Worm (Caenorhabditis elegans) whole organism, L2 larva: ENCODE measurements around the gene K08H2.5.
A peak's percentile ranks its signal among the peaks of the same experiment; 100 is the strongest.

Source experiments
- C34F6.9 ChIP-seq: fragments of 150-350 bp; optimal IDR thresholded peaks from 2 replicates; lab custom pipeline; 2014; ENCODE audit warnings: missing biosample characterization, missing genetic modification characterization
- F13H6.1 ChIP-seq: sonication (generic microtip); optimal IDR thresholded peaks from 2 replicates; lab custom pipeline; 2016; ENCODE audit warnings: missing genetic modification characterization, missing compliant biosample characterization
- Y55F3AM.14 ChIP-seq: fragments of 200-800 bp; sonication (Bioruptor generic); optimal IDR thresholded peaks from 2 replicates; lab custom pipeline; 2018; ENCODE audit warnings: mild to moderate bottlenecking, missing genetic modification characterization, missing compliant biosample characterization
- alr-1 ChIP-seq: fragments of 150-350 bp; optimal IDR thresholded peaks from 2 replicates; lab custom pipeline; 2014; ENCODE audit warnings: missing biosample characterization, missing genetic modification characterization
- aly-2 ChIP-seq: fragments of 150-350 bp; optimal IDR thresholded peaks from 2 replicates; lab custom pipeline; 2014; ENCODE audit warnings: missing biosample characterization, missing genetic modification characterization
- ama-1 ChIP-seq: fragments of 150-350 bp; optimal IDR thresholded peaks from 2 replicates; lab custom pipeline; 2018; ENCODE audit warnings: inconsistent platforms
- blmp-1 ChIP-seq: sonication (generic microtip); optimal IDR thresholded peaks from 2 replicates; lab custom pipeline; 2017; ENCODE audit warnings: missing genetic modification characterization, mild to moderate bottlenecking, missing compliant biosample characterization, antibody characterized with exemption, moderate library complexity; ENCODE audit not compliant: insufficient read depth
- ceh-16 ChIP-seq: fragments of 150-350 bp; optimal IDR thresholded peaks from 2 replicates; lab custom pipeline; 2014; ENCODE audit warnings: missing biosample characterization, missing genetic modification characterization
- ceh-82 ChIP-seq: fragments of 150-350 bp; optimal IDR thresholded peaks from 2 replicates; lab custom pipeline; 2014; ENCODE audit warnings: missing biosample characterization, missing genetic modification characterization
- crh-2 ChIP-seq: sonication (generic microtip); optimal IDR thresholded peaks from 2 replicates; lab custom pipeline; 2017; ENCODE audit warnings: missing biosample characterization, missing genetic modification characterization
- dmd-4 ChIP-seq: sonication (generic microtip); optimal IDR thresholded peaks from 2 replicates; lab custom pipeline; 2017; ENCODE audit warnings: missing biosample characterization, missing genetic modification characterization
- egl-27 ChIP-seq: sonication (generic microtip); optimal IDR thresholded peaks from 3 replicates; lab custom pipeline; 2017; ENCODE audit warnings: missing biosample characterization, missing genetic modification reagents, missing genetic modification characterization
- elt-1 ChIP-seq: fragments of 150-350 bp; optimal IDR thresholded peaks from 2 replicates; lab custom pipeline; 2014; ENCODE audit warnings: missing biosample characterization, missing genetic modification characterization
- elt-3 ChIP-seq: sonication (generic microtip); optimal IDR thresholded peaks from 2 replicates; lab custom pipeline; 2017; ENCODE audit warnings: missing biosample characterization, missing genetic modification characterization
- fos-1 ChIP-seq: fragments of 150-350 bp; optimal IDR thresholded peaks from 2 replicates; lab custom pipeline; 2014; ENCODE audit warnings: missing biosample characterization, missing genetic modification characterization
- gmeb-1 ChIP-seq: fragments of 150-350 bp; optimal IDR thresholded peaks from 2 replicates; lab custom pipeline; 2014; ENCODE audit warnings: missing biosample characterization, missing genetic modification characterization
- lin-13 ChIP-seq: fragments of 150-350 bp; optimal IDR thresholded peaks from 2 replicates; lab custom pipeline; 2014; ENCODE audit warnings: missing biosample characterization, missing genetic modification reagents, missing genetic modification characterization
- lin-39 ChIP-seq: fragments of 150-350 bp; optimal IDR thresholded peaks from 2 replicates; lab custom pipeline; 2014; ENCODE audit warnings: missing biosample characterization, missing genetic modification reagents, missing genetic modification characterization
- lsy-2 ChIP-seq, 2 experiments: fragments of 150-350 bp in 1 of 2; sonication (generic microtip) in 1 of 2; optimal IDR thresholded peaks; 2 replicates each; lab custom pipeline; 2014 to 2017; ENCODE audit warnings: missing biosample characterization in 2 of 2, missing genetic modification characterization in 2 of 2
- mab-5 ChIP-seq: fragments of 150-350 bp; optimal IDR thresholded peaks from 2 replicates; lab custom pipeline; 2014; ENCODE audit warnings: missing biosample characterization, missing genetic modification characterization
- mbf-1 ChIP-seq: sonication (generic microtip); optimal IDR thresholded peaks from 2 replicates; lab custom pipeline; 2017; ENCODE audit warnings: missing biosample characterization, missing genetic modification characterization
- nhr-10 ChIP-seq: sonication (generic microtip); optimal IDR thresholded peaks from 2 replicates; lab custom pipeline; 2017; ENCODE audit warnings: missing biosample characterization, missing genetic modification characterization
- nhr-11 ChIP-seq: fragments of 150-350 bp; optimal IDR thresholded peaks from 2 replicates; lab custom pipeline; 2014; ENCODE audit warnings: missing biosample characterization, missing genetic modification characterization
- nhr-12 ChIP-seq: fragments of 150-350 bp; optimal IDR thresholded peaks from 2 replicates; lab custom pipeline; 2014; ENCODE audit warnings: missing biosample characterization, missing genetic modification characterization
- nhr-129 ChIP-seq: fragments of 150-350 bp; optimal IDR thresholded peaks from 2 replicates; lab custom pipeline; 2014; ENCODE audit warnings: missing biosample characterization, missing genetic modification characterization
- nhr-21 ChIP-seq: fragments of 150-350 bp; optimal IDR thresholded peaks from 2 replicates; lab custom pipeline; 2014; ENCODE audit warnings: missing biosample characterization, missing genetic modification characterization
- nhr-23 ChIP-seq: fragments of 150-350 bp; optimal IDR thresholded peaks from 2 replicates; lab custom pipeline; 2014; ENCODE audit warnings: missing biosample characterization, missing genetic modification reagents, missing genetic modification characterization
- nhr-237 ChIP-seq: fragments of 150-350 bp; optimal IDR thresholded peaks from 2 replicates; lab custom pipeline; 2014; ENCODE audit warnings: missing biosample characterization, missing genetic modification characterization
- nhr-25 ChIP-seq: fragments of 150-350 bp; sonication (generic microtip); optimal IDR thresholded peaks from 3 replicates; lab custom pipeline; 2014; ENCODE audit warnings: missing biosample characterization, missing genetic modification characterization
- nhr-6 ChIP-seq: fragments of 150-350 bp; optimal IDR thresholded peaks from 2 replicates; lab custom pipeline; 2014; ENCODE audit warnings: missing biosample characterization, missing genetic modification characterization
- peb-1 ChIP-seq: fragments of 150-350 bp; optimal IDR thresholded peaks from 2 replicates; lab custom pipeline; 2014; ENCODE audit warnings: missing biosample characterization, missing genetic modification characterization
- sem-4 ChIP-seq: fragments of 150-350 bp; optimal IDR thresholded peaks from 2 replicates; lab custom pipeline; 2014; ENCODE audit warnings: missing biosample characterization, missing genetic modification reagents, missing genetic modification characterization
- skn-1 ChIP-seq: sonication (generic microtip); optimal IDR thresholded peaks from 2 replicates; lab custom pipeline; 2017; ENCODE audit warnings: missing biosample characterization, missing genetic modification characterization
- sma-3 ChIP-seq: sonication (generic microtip); optimal IDR thresholded peaks from 2 replicates; lab custom pipeline; 2016; ENCODE audit warnings: missing genetic modification reagents, missing genetic modification characterization, missing compliant biosample characterization
- sma-9 ChIP-seq, 2 experiments: fragments of 150-350 bp in 1 of 2; sonication (generic microtip) in 1 of 2; optimal IDR thresholded peaks; 2 replicates each; lab custom pipeline; 2014 to 2016; ENCODE audit warnings: missing genetic modification characterization in 2 of 2, mild to moderate bottlenecking in 1 of 2, missing biosample characterization in 1 of 2, missing compliant biosample characterization in 1 of 2, missing genetic modification reagents in 1 of 2, moderate library complexity in 1 of 2
- snpc-4 ChIP-seq: fragments of 150-350 bp; optimal IDR thresholded peaks from 2 replicates; lab custom pipeline; 2014; ENCODE audit warnings: missing biosample characterization, missing genetic modification characterization
- unc-39 ChIP-seq: fragments of 150-350 bp; optimal IDR thresholded peaks from 2 replicates; lab custom pipeline; 2014; ENCODE audit warnings: missing biosample characterization, missing genetic modification characterization
- unc-55 ChIP-seq: fragments of 150-350 bp; sonication (generic microtip); optimal IDR thresholded peaks from 3 replicates; lab custom pipeline; 2014; ENCODE audit warnings: missing biosample characterization, missing genetic modification reagents, missing genetic modification characterization
- unc-62 ChIP-seq: fragments of 150-350 bp; optimal IDR thresholded peaks from 2 replicates; lab custom pipeline; 2014; ENCODE audit warnings: missing biosample characterization, missing genetic modification reagents, missing genetic modification characterization
- zag-1 ChIP-seq: fragments of 150-350 bp; optimal IDR thresholded peaks from 2 replicates; lab custom pipeline; 2014; ENCODE audit warnings: missing biosample characterization, missing genetic modification characterization
- ztf-1 ChIP-seq: fragments of 200-800 bp; sonication (Bioruptor generic); conservative IDR thresholded peaks from 2 replicates; pipeline ENCODE4 v1.3.6; 2022; ENCODE audit warnings: missing genetic modification characterization, missing compliant biosample characterization
- ztf-11 ChIP-seq: sonication (generic microtip); optimal IDR thresholded peaks from 2 replicates; lab custom pipeline; 2017; ENCODE audit warnings: missing biosample characterization, missing genetic modification characterization
- ztf-4 ChIP-seq: fragments of 150-350 bp; optimal IDR thresholded peaks from 2 replicates; lab custom pipeline; 2014; ENCODE audit warnings: missing biosample characterization, missing genetic modification characterization

Gene K08H2.5

ce11 chrX:13283462-13283861 lies 41.3 kb upstream of the K08H2.5 start:
- TF ChIP-seq unc-55 (GFP tag; lab: Kevin White, UChicago) = no peak
- TF ChIP-seq sem-4 (tag; lab: Kevin White, UChicago) = no peak
- TF ChIP-seq ztf-4 (tag; lab: Kevin White, UChicago) = no peak
- TF ChIP-seq peb-1 = no peak
- no peak for TF ChIP-seq nhr-6 (tag; lab: Kevin White, UChicago)
- no peak for TF ChIP-seq zag-1 (tag; lab: Kevin White, UChicago)
- TF ChIP-seq dmd-4 (tag; lab: Kevin White, UChicago) = no peak
- TF ChIP-seq sma-3 (GFP tag; lab: Kevin White, UChicago) = no peak
- no peak for TF ChIP-seq ceh-16
- no peak for TF ChIP-seq mbf-1 (tag; lab: Kevin White, UChicago)
- TF ChIP-seq elt-3 (tag; lab: Kevin White, UChicago) = no peak
- no peak for TF ChIP-seq nhr-12 (tag; lab: Kevin White, UChicago)
- no peak for TF ChIP-seq mab-5
- TF ChIP-seq gmeb-1 (tag; lab: Kevin White, UChicago) = no peak
- TF ChIP-seq Y55F3AM.14 (GFP tag; lab: Kevin White, UChicago) = no peak
- no peak for TF ChIP-seq nhr-129
- TF ChIP-seq blmp-1 = no peak
- TF ChIP-seq nhr-23 = no peak
- TF ChIP-seq ztf-11 (tag; lab: Kevin White, UChicago) = no peak
- TF ChIP-seq nhr-21 = peak; percentile 1
- no peak for TF ChIP-seq C34F6.9
- peak; percentile 19 for TF ChIP-seq sma-9 (GFP tag; optimal IDR thresholded peaks at IDR 0.05; lab: Kevin White, UChicago)
- TF ChIP-seq sma-9 (tag; optimal IDR thresholded peaks at IDR 0.05; lab: Kevin White, UChicago) = no peak
- TF ChIP-seq skn-1 = no peak
- no peak for TF ChIP-seq snpc-4 (tag; lab: Kevin White, UChicago)
- TF ChIP-seq alr-1 (tag; lab: Kevin White, UChicago) = no peak
- TF ChIP-seq crh-2 (tag; lab: Kevin White, UChicago) = peak; percentile 7
- no peak for TF ChIP-seq lsy-2 (tag; optimal IDR thresholded peaks at IDR 0.05; lab: Kevin White, UChicago)
- TF ChIP-seq, all 48 proteins: peak for 3

DNA sequence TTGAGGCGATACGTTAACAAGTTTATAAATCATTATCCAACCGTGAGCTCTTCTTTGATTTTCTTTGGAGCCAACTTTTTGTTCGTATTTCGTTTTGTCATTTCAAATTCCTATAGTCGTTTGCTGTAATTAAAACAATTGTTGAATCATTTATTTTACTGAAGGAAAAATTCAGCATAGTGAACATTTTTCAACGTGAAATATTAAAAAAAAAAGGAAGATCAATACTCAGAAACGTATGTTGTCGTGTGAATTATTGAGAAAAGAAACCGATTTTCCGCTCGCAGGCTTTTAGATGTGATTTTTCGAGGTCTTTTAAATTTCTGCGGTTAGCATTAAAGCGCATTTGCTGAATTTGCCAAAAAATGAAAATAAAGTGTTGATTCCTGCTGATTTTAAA lies 36.7 kb upstream of the K08H2.5 start, which contains the start of gene phf-33:
Gene phf-33, minus strand, starts transcription at position 101 of the 400 bp plus-strand sequence.
- no peak for TF ChIP-seq nhr-237 (tag; lab: Kevin White, UChicago)
- no peak for TF ChIP-seq nhr-6 (tag; lab: Kevin White, UChicago)
- no peak for TF ChIP-seq mbf-1 (tag; lab: Kevin White, UChicago)
- TF ChIP-seq F13H6.1 = no peak
- no peak for TF ChIP-seq nhr-129
- TF ChIP-seq snpc-4 (tag; lab: Kevin White, UChicago) = no peak
- TF ChIP-seq ztf-1 (GFP tag; lab: Robert Waterston, UW) = no peak
- TF ChIP-seq ceh-82 (tag; lab: Kevin White, UChicago) = no peak
- TF ChIP-seq crh-2 (tag; lab: Kevin White, UChicago) = no peak
- TF ChIP-seq ama-1 (lab: Kevin White, UChicago) = no peak
- no peak for TF ChIP-seq nhr-11
- no peak for TF ChIP-seq egl-27
- no peak for TF ChIP-seq unc-62 (GFP tag; lab: Kevin White, UChicago)
- TF ChIP-seq lin-13 = no peak
- no peak for TF ChIP-seq unc-39 (tag; lab: Kevin White, UChicago)
- TF ChIP-seq elt-1 (tag; lab: Kevin White, UChicago) = no peak
- TF ChIP-seq aly-2 (tag; lab: Kevin White, UChicago) = no peak
- TF ChIP-seq nhr-10 (tag; lab: Kevin White, UChicago) = no peak

DNA sequence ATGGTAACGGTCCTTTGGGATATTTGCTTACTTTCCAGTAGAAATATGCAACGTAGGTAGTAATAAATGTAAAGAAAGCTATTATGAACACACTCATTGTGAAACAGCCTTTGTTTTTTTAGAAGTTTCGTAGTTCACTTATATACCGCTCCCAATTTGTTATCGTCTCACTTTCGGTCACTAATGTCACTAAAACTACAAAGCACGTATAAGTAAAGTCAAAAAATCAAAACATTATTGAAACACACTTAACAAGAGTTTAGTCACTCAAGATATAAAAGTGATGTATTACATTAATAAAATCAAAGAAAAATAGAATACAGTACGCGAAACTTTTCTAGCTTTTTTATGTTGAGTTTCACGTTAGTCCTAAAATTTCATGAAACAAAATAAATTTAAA lies 32.0 kb upstream of the K08H2.5 start, which contains the start of gene cyp-14A3:
Gene cyp-14A3, minus strand, starts transcription at position 101 of the 400 bp plus-strand sequence.
- TF ChIP-seq nhr-25 (tag; lab: Kevin White, UChicago) (no peak), sma-9 (GFP tag; optimal IDR thresholded peaks at IDR 0.05; lab: Kevin White, UChicago) (no peak), sma-9 (tag; optimal IDR thresholded peaks at IDR 0.05; lab: Kevin White, UChicago) (no peak), sma-3 (GFP tag; lab: Kevin White, UChicago) (no peak), alr-1 (tag; lab: Kevin White, UChicago) (no peak), zag-1 (tag; lab: Kevin White, UChicago) (no peak), nhr-21 (no peak), C34F6.9 (no peak), skn-1 (no peak), lin-13 (no peak), fos-1 (tag; lab: Kevin White, UChicago) (no peak), crh-2 (tag; lab: Kevin White, UChicago) (no peak), nhr-12 (tag; lab: Kevin White, UChicago) (no peak), egl-27 (no peak), ceh-16 (no peak), lin-39 (no peak), ztf-4 (tag; lab: Kevin White, UChicago) (no peak)
